Fruit fly (Drosophila melanogaster): ENCODE measurements around the gene del.

del gene

DNA sequence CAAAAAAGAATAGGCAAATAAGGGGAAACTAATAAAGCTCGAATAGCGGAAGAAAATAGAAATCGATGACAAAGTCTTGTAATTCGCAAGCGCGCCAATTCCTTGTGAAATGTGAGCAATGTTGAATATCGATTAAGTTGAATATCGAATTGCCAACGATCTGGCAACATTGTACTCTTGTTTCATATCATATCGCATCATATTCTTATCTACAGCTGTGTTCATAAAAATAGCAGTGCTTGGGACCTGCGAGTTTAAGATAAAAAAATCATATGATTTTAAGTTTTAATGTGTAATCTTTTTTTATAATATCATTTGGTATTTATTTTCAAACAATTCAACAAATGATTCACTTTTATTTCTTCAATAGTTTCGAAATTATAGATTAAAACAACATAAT is 707 bp upstream of the del start (continued):
- TF ChIP-seq CG3838 (GFP tag; optimal IDR thresholded peaks at IDR 0.05) (no peak), CG17829 (tag; optimal IDR thresholded peaks at IDR 0.05) (peak; percentile 63), CG4854 (GFP tag; optimal IDR thresholded peaks at IDR 0.05) (no peak), pb (GFP tag; optimal IDR thresholded peaks at IDR 0.05) (no peak), CHES-1-like (GFP tag; optimal IDR thresholded peaks at IDR 0.05) (no peak), Poxn (GFP tag; IDR thresholded peaks at IDR 0.05) (no peak), grn (GFP tag; optimal IDR thresholded peaks at IDR 0.05) (peak; percentile 90), Lpt (GFP tag; optimal IDR thresholded peaks at IDR 0.05) (no peak), hkb (optimal IDR thresholded peaks at IDR 0.05) (no peak), hkb (GFP tag; IDR thresholded peaks at IDR 0.05) (peak; percentile 81), grau (tag; optimal IDR thresholded peaks at IDR 0.05) (peak; percentile 63), kni (GFP tag; optimal IDR thresholded peaks at IDR 0.05) (no peak), CG9609 (GFP tag; optimal IDR thresholded peaks at IDR 0.05) (no peak), al (GFP tag; IDR thresholded peaks at IDR 0.05) (peak; percentile 58), CG17359 (tag; optimal IDR thresholded peaks at IDR 0.05) (peak; percentile 67), tup (GFP tag; optimal IDR thresholded peaks at IDR 0.05) (no peak), Taf1 (GFP tag; IDR thresholded peaks at IDR 0.05) (no peak), exex (tag; optimal IDR thresholded peaks at IDR 0.05) (peak; percentile 27), klu (GFP tag; IDR thresholded peaks at IDR 0.05) (no peak), tna (GFP tag; IDR thresholded peaks at IDR 0.05; ENCODE audit: partially characterized antibody) (peak; percentile 61), Sox102F (GFP tag; optimal IDR thresholded peaks at IDR 0.05) (no peak), wor (GFP tag; IDR thresholded peaks at IDR 0.05) (no peak), CG1603 (tag; optimal IDR thresholded peaks at IDR 0.05) (peak; percentile 63), CG4707 (GFP tag; optimal IDR thresholded peaks at IDR 0.05) (peak; percentile 28), cad (GFP tag; optimal IDR thresholded peaks at IDR 0.05) (no peak), sim (GFP tag; IDR thresholded peaks at IDR 0.05) (peak; percentile 43; the same call in 1 of the 2 replicates), inv (GFP tag; IDR thresholded peaks at IDR 0.05; ENCODE audit: partially characterized antibody) (0 out of 2 replicates have a peak, but pooled peaks have one; percentile 24), Hmx (GFP tag; optimal IDR thresholded peaks at IDR 0.05) (no peak), sisA (GFP tag; IDR thresholded peaks at IDR 0.05) (peak; percentile 30), tx (GFP tag; optimal IDR thresholded peaks at IDR 0.05) (no peak), CG2678 (tag; optimal IDR thresholded peaks at IDR 0.05) (peak; percentile 64), Sin3A (optimal IDR thresholded peaks at IDR 0.05) (no peak), CG10979 (tag; optimal IDR thresholded peaks at IDR 0.05) (peak; percentile 58), CG9437 (GFP tag; optimal IDR thresholded peaks at IDR 0.05) (peak; percentile 32), CG17385 (GFP tag; optimal IDR thresholded peaks at IDR 0.05) (peak; percentile 23), tin (GFP tag; optimal IDR thresholded peaks at IDR 0.05) (peak; percentile 37), abd-A (tag; optimal IDR thresholded peaks at IDR 0.05) (no peak), Rx (GFP tag; IDR thresholded peaks at IDR 0.05) (no peak), sob (GFP tag; IDR thresholded peaks at IDR 0.05) (0 out of 2 replicates have a peak, but pooled peaks have one; percentile 40), en (GFP tag; optimal IDR thresholded peaks at IDR 0.05) (no peak), CG15696 (tag; optimal IDR thresholded peaks at IDR 0.05) (peak; percentile 28), lilli (GFP tag; optimal IDR thresholded peaks at IDR 0.05) (peak; percentile 47), sens (GFP tag) (peak; percentile 31), ap (GFP tag; IDR thresholded peaks at IDR 0.05) (peak; percentile 13; the same call in 1 of the 2 replicates), vfl (GFP tag; optimal IDR thresholded peaks at IDR 0.05) (no peak), sima (GFP tag; optimal IDR thresholded peaks at IDR 0.05) (no peak), ATbp (GFP tag; optimal IDR thresholded peaks at IDR 0.05) (peak; percentile 20), mam (GFP tag; optimal IDR thresholded peaks at IDR 0.05) (peak; percentile 15), Xbp1 (GFP tag; optimal IDR thresholded peaks at IDR 0.05) (peak; percentile 57), CG7839 (tag; optimal IDR thresholded peaks at IDR 0.05) (peak; percentile 75), trem (tag; optimal IDR thresholded peaks at IDR 0.05) (peak; percentile 67), CG3726 (GFP tag; IDR thresholded peaks at IDR 0.05) (no peak), corto (GFP tag; optimal IDR thresholded peaks at IDR 0.05) (no peak)
